Fruit fly (Drosophila melanogaster): ENCODE results near the gene RpS5a.
A peak's percentile ranks its signal among the peaks of the same experiment; 100 is the strongest.

Gene RpS5a

dm6 chrX:17181264-17182198, 33.5 kb upstream of the RpS5a start (continued):
- TF ChIP-seq CG17829 (tag; optimal IDR thresholded peaks at IDR 0.05) (peak; percentile 43), CG8924 (tag; optimal IDR thresholded peaks at IDR 0.05) (peak; percentile 36), CG12769 (tag; optimal IDR thresholded peaks at IDR 0.05) (peak; percentile 4), CG8388 (GFP tag; optimal IDR thresholded peaks at IDR 0.05) (peak; percentile 22), vnd (GFP tag; IDR thresholded peaks at IDR 0.05; ENCODE audit: partially characterized antibody) (no peak), CG8765 (GFP tag; IDR thresholded peaks at IDR 0.05) (no peak), CG32532 (GFP tag; IDR thresholded peaks at IDR 0.05) (peak; percentile 36; the same call in 1 of the 2 replicates), CG10462 (GFP tag; optimal IDR thresholded peaks at IDR 0.05) (no peak), fd3F (GFP tag; optimal IDR thresholded peaks at IDR 0.05) (peak; percentile 8), Xbp1 (GFP tag; optimal IDR thresholded peaks at IDR 0.05) (peak; percentile 18), CG2678 (tag; optimal IDR thresholded peaks at IDR 0.05) (peak; percentile 57), wdn (GFP tag; IDR thresholded peaks at IDR 0.05) (0 out of 2 replicates have a peak, but pooled peaks have one; percentile 16), CG4424 (GFP tag; optimal IDR thresholded peaks at IDR 0.05) (peak; percentile 42), HLH4C (GFP tag; IDR thresholded peaks at IDR 0.05; ENCODE audit: partially characterized antibody) (no peak), inv (GFP tag; IDR thresholded peaks at IDR 0.05; ENCODE audit: partially characterized antibody) (no peak), CG11696 (GFP tag; IDR thresholded peaks at IDR 0.05) (no peak), CG10979 (tag; optimal IDR thresholded peaks at IDR 0.05) (peak; percentile 42), chinmo (GFP tag; IDR thresholded peaks at IDR 0.05; ENCODE audit: partially characterized antibody) (0 out of 4 replicates have a peak, but pooled peaks have one; percentile 27), E2f2 (GFP tag; IDR thresholded peaks at IDR 0.05) (no peak), CG18262 (tag; optimal IDR thresholded peaks at IDR 0.05) (peak; percentile 62), Fer3 (tag; optimal IDR thresholded peaks at IDR 0.05) (peak; percentile 23), CG15479 (GFP tag; optimal IDR thresholded peaks at IDR 0.05) (no peak), chm (GFP tag; IDR thresholded peaks at IDR 0.05) (no peak), zen2 (GFP tag; IDR thresholded peaks at IDR 0.05; ENCODE audit: partially characterized antibody) (no peak), Sox102F (GFP tag; optimal IDR thresholded peaks at IDR 0.05) (peak; percentile 48), B-H1 (GFP tag; IDR thresholded peaks at IDR 0.05) (no peak), Trl (optimal IDR thresholded peaks at IDR 0.05) (no peak), Trl (GFP tag; optimal IDR thresholded peaks at IDR 0.05) (no peak)

- TF ChIP-seq CG3281 (GFP tag; optimal IDR thresholded peaks at IDR 0.05) (no peak), exex (tag; optimal IDR thresholded peaks at IDR 0.05) (peak; percentile 62), CG3163 (GFP tag; optimal IDR thresholded peaks at IDR 0.05) (no peak), fd64A (GFP tag; optimal IDR thresholded peaks at IDR 0.05) (no peak), sd (tag; optimal IDR thresholded peaks at IDR 0.05) (peak; percentile 75)
Observed at dm6 chrX:17180523-17180922, 32.5 kb upstream of the RpS5a start.

dm6 chrX:17178484-17178921, 30.4 kb upstream of the RpS5a start:
- TF ChIP-seq zen2 (GFP tag; IDR thresholded peaks at IDR 0.05; ENCODE audit: partially characterized antibody): no peak
- TF ChIP-seq CG32772 (GFP tag; IDR thresholded peaks at IDR 0.05): peak; percentile 99
- TF ChIP-seq CG17186 (GFP tag; optimal IDR thresholded peaks at IDR 0.05): peak; percentile 81
- peak; percentile 99 for TF ChIP-seq CG14441 (GFP tag; IDR thresholded peaks at IDR 0.05)
- TF ChIP-seq CG6765 (GFP tag; optimal IDR thresholded peaks at IDR 0.05): peak; percentile 91
- no peak for TF ChIP-seq HLH4C (GFP tag; IDR thresholded peaks at IDR 0.05; ENCODE audit: partially characterized antibody)
- TF ChIP-seq row (GFP tag; IDR thresholded peaks at IDR 0.05): no peak
- TF ChIP-seq Pdp1 (GFP tag; optimal IDR thresholded peaks at IDR 0.05): peak; percentile 93 to 98
- peak; percentile 99 for TF ChIP-seq Ets65A (GFP tag)
- TF ChIP-seq ind (GFP tag; optimal IDR thresholded peaks at IDR 0.05): peak; percentile 96
- TF ChIP-seq CG6654 (GFP tag; optimal IDR thresholded peaks at IDR 0.05): peak; percentile 95
- peak; percentile 99 for TF ChIP-seq CG6272 (GFP tag; IDR thresholded peaks at IDR 0.05)
- peak; percentile 98 for TF ChIP-seq Sox100B (GFP tag; optimal IDR thresholded peaks at IDR 0.05)
- peak; percentile 98 for TF ChIP-seq CG11093 (GFP tag; IDR thresholded peaks at IDR 0.05)
- peak; percentile 98 for TF ChIP-seq dimm (GFP tag; IDR thresholded peaks at IDR 0.05)
- peak; percentile 80 for TF ChIP-seq btn (GFP tag; optimal IDR thresholded peaks at IDR 0.05)

All from whole organism, embryonic.